Worm (Caenorhabditis elegans) whole organism, L2 larva: ENCODE data around the gene F44D12.16.

Experiments
- R02D3.7 ChIP-seq: fragments of 150-350 bp; optimal IDR thresholded peaks from 2 replicates; lab custom pipeline; 2014; ENCODE audit warnings: missing biosample characterization, missing genetic modification characterization
- ZK546.5 ChIP-seq: sonication (generic microtip); optimal IDR thresholded peaks from 2 replicates; lab custom pipeline; 2017; ENCODE audit warnings: missing biosample characterization, missing genetic modification characterization
- aly-2 ChIP-seq: fragments of 150-350 bp; optimal IDR thresholded peaks from 2 replicates; lab custom pipeline; 2014; ENCODE audit warnings: missing biosample characterization, missing genetic modification characterization
- ama-1 ChIP-seq: fragments of 150-350 bp; optimal IDR thresholded peaks from 2 replicates; lab custom pipeline; 2018; ENCODE audit warnings: inconsistent platforms
- ceh-16 ChIP-seq: fragments of 150-350 bp; optimal IDR thresholded peaks from 2 replicates; lab custom pipeline; 2014; ENCODE audit warnings: missing biosample characterization, missing genetic modification characterization
- fos-1 ChIP-seq: fragments of 150-350 bp; optimal IDR thresholded peaks from 2 replicates; lab custom pipeline; 2014; ENCODE audit warnings: missing biosample characterization, missing genetic modification characterization
- lin-39 ChIP-seq: fragments of 150-350 bp; optimal IDR thresholded peaks from 2 replicates; lab custom pipeline; 2014; ENCODE audit warnings: missing biosample characterization, missing genetic modification reagents, missing genetic modification characterization
- mdl-1 ChIP-seq, 2 experiments: fragments of 150-350 bp in 1 of 2; sonication (generic microtip) in 1 of 2; optimal IDR thresholded peaks; 2 replicates each; lab custom pipeline; 2017; ENCODE audit warnings: missing biosample characterization in 2 of 2, missing genetic modification characterization in 2 of 2
- nhr-11 ChIP-seq: fragments of 150-350 bp; optimal IDR thresholded peaks from 2 replicates; lab custom pipeline; 2014; ENCODE audit warnings: missing biosample characterization, missing genetic modification characterization
- nhr-237 ChIP-seq: fragments of 150-350 bp; optimal IDR thresholded peaks from 2 replicates; lab custom pipeline; 2014; ENCODE audit warnings: missing biosample characterization, missing genetic modification characterization
- nhr-77 ChIP-seq: fragments of 150-350 bp; optimal IDR thresholded peaks from 2 replicates; lab custom pipeline; 2014; ENCODE audit warnings: missing biosample characterization, missing genetic modification characterization
- skn-1 ChIP-seq: sonication (generic microtip); optimal IDR thresholded peaks from 2 replicates; lab custom pipeline; 2017; ENCODE audit warnings: missing biosample characterization, missing genetic modification characterization
- snpc-4 ChIP-seq: fragments of 150-350 bp; optimal IDR thresholded peaks from 2 replicates; lab custom pipeline; 2014; ENCODE audit warnings: missing biosample characterization, missing genetic modification characterization

DNA sequence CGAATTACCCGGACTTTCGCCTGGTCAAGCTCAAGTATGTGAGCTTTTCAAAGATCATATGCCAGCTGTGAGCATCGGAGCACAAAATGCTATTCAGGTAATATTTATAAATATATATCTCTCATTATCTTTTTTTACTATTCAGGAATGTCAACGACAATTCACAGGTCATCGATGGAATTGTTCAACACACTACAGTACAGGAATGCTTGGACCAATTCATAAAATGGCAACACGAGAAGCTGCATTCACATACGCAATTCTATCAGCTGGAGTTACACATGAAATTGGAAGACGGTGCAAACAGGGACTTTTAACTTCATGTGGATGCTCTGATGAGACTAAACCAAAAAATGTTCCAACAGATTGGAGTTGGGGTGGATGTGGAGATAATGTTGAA is 39.4 kb downstream of the F44D12.16 start:
- TF ChIP-seq lin-39 (tag; lab: Kevin White, UChicago) (no peak), nhr-11 (tag; lab: Kevin White, UChicago) (no peak), R02D3.7 (tag; lab: Kevin White, UChicago) (no peak), ama-1 (no peak), skn-1 (tag; lab: Kevin White, UChicago) (no peak), fos-1 (tag; lab: Kevin White, UChicago) (no peak), ZK546.5 (tag; lab: Kevin White, UChicago) (no peak), nhr-77 (tag; lab: Kevin White, UChicago) (no peak), snpc-4 (tag; lab: Kevin White, UChicago) (no peak), mdl-1 (tag; optimal IDR thresholded peaks at IDR 0.05; lab: Kevin White, UChicago) (no peak), nhr-237 (tag; lab: Kevin White, UChicago) (no peak), ceh-16 (tag; lab: Kevin White, UChicago) (no peak), aly-2 (tag; lab: Kevin White, UChicago) (no peak)
